Fruit fly (Drosophila melanogaster) whole organism, prepupa: ENCODE results near the gene CG10510.
A peak's percentile ranks its signal among the peaks of the same experiment; 100 is the strongest.

Experiments
- Blimp-1 ChIP-seq: fragments of 200-800 bp; sonication (Bioruptor generic); optimal IDR thresholded peaks from 3 replicates; lab custom pipeline; 2017; ENCODE audit warnings: missing biosample characterization, missing genetic modification characterization, mild to moderate bottlenecking, moderate library complexity, missing genetic modification reagents
- CG11294 ChIP-seq: fragments of 200-800 bp; sonication (Bioruptor generic); IDR thresholded peaks from 2 replicates; pipeline ENCODE4 v1.3.6; 2022; ENCODE audit warnings: missing biosample characterization, missing genetic modification characterization
- CG15336 ChIP-seq: fragments of 200-800 bp; sonication (Bioruptor generic); IDR thresholded peaks from 2 replicates; pipeline ENCODE4 v1.3.6; 2022; ENCODE audit warnings: missing biosample characterization, missing genetic modification characterization
- CG1621 ChIP-seq: fragments of 200-800 bp; sonication (Bioruptor generic); optimal IDR thresholded peaks from 3 replicates; lab custom pipeline; 2018; ENCODE audit warnings: missing biosample characterization, mild to moderate bottlenecking, missing genetic modification characterization
- CG16779 ChIP-seq: fragments of 200-800 bp; sonication (Bioruptor generic); optimal IDR thresholded peaks from 3 replicates; lab custom pipeline; 2017; ENCODE audit warnings: missing biosample characterization, mild to moderate bottlenecking, missing genetic modification characterization
- CG3032 ChIP-seq: fragments of 200-800 bp; optimal IDR thresholded peaks from 2 replicates; lab custom pipeline; 2019; ENCODE audit warnings: missing biosample characterization, mild to moderate bottlenecking, missing genetic modification characterization, moderate library complexity
- CG31627 ChIP-seq: fragments of 200-800 bp; sonication (Bioruptor generic); optimal IDR thresholded peaks from 3 replicates; lab custom pipeline; 2016; ENCODE audit warnings: missing biosample characterization, missing genetic modification characterization
- CG32006 ChIP-seq: fragments of 200-800 bp; sonication (Bioruptor generic); optimal IDR thresholded peaks from 3 replicates; lab custom pipeline; 2017; ENCODE audit warnings: missing biosample characterization, mild to moderate bottlenecking, missing genetic modification characterization
- CG3919 ChIP-seq: fragments of 200-800 bp; sonication (Bioruptor generic); optimal IDR thresholded peaks from 3 replicates; lab custom pipeline; 2016; ENCODE audit warnings: missing biosample characterization, missing genetic modification characterization
- CG4318 ChIP-seq: fragments of 200-800 bp; sonication (Bioruptor generic); optimal IDR thresholded peaks from 3 replicates; lab custom pipeline; 2017; ENCODE audit warnings: missing biosample characterization, mild to moderate bottlenecking, missing genetic modification characterization
- CG6163 ChIP-seq: fragments of 200-800 bp; sonication (Bioruptor generic); IDR thresholded peaks from 3 replicates; pipeline ENCODE4 v1.3.6; 2022; ENCODE audit warnings: missing biosample characterization, missing genetic modification characterization
- CG6276 ChIP-seq: fragments of 200-800 bp; sonication (Bioruptor generic); optimal IDR thresholded peaks from 2 replicates; lab custom pipeline; 2017; ENCODE audit warnings: missing biosample characterization, mild to moderate bottlenecking, missing genetic modification characterization
- CG6792 ChIP-seq: fragments of 200-800 bp; sonication (Bioruptor generic); optimal IDR thresholded peaks from 3 replicates; lab custom pipeline; 2016; ENCODE audit warnings: missing biosample characterization, missing genetic modification characterization
- CG6808 ChIP-seq: fragments of 200-800 bp; sonication (Bioruptor generic); optimal IDR thresholded peaks from 3 replicates; lab custom pipeline; 2017; ENCODE audit warnings: missing biosample characterization, missing genetic modification characterization, mild to moderate bottlenecking, moderate library complexity, missing genetic modification reagents
- CG6854 ChIP-seq: fragments of 200-800 bp; sonication (Bioruptor generic); optimal IDR thresholded peaks from 2 replicates; lab custom pipeline; 2017; ENCODE audit warnings: missing biosample characterization, mild to moderate bottlenecking, missing genetic modification characterization
- CG7368 ChIP-seq: fragments of 200-800 bp; sonication (Bioruptor generic); optimal IDR thresholded peaks from 3 replicates; lab custom pipeline; 2016; ENCODE audit warnings: missing biosample characterization, missing genetic modification characterization
- CG8119 ChIP-seq: fragments of 200-800 bp; sonication (Bioruptor generic); IDR thresholded peaks from 3 replicates; pipeline ENCODE4 v1.3.6; 2022; ENCODE audit warnings: missing biosample characterization, missing genetic modification characterization
- CG8632 ChIP-seq: fragments of 200-800 bp; sonication (Bioruptor generic); optimal IDR thresholded peaks from 3 replicates; lab custom pipeline; 2016; ENCODE audit warnings: missing biosample characterization, missing genetic modification characterization
- CG9139 ChIP-seq: fragments of 200-800 bp; sonication (Bioruptor generic); optimal IDR thresholded peaks from 3 replicates; lab custom pipeline; 2017; ENCODE audit warnings: missing biosample characterization, mild to moderate bottlenecking, missing genetic modification characterization
- Eip78C ChIP-seq: fragments of 200-800 bp; sonication (Bioruptor generic); peaks from one replicate; lab custom pipeline; 2016; ENCODE audit warnings: missing biosample characterization, missing genetic modification characterization
- Eip93F ChIP-seq: fragments of 200-800 bp; sonication (Bioruptor generic); optimal IDR thresholded peaks from 2 replicates; lab custom pipeline; 2016; ENCODE audit warnings: missing biosample characterization, mild to moderate bottlenecking, missing genetic modification characterization
- Ets21C ChIP-seq: fragments of 200-800 bp; sonication (Bioruptor generic); optimal IDR thresholded peaks from 3 replicates; lab custom pipeline; 2016; ENCODE audit warnings: missing biosample characterization, missing genetic modification characterization
- Hr38 ChIP-seq: sonication (Bioruptor generic); optimal IDR thresholded peaks from 2 replicates; lab custom pipeline; 2016; ENCODE audit warnings: missing biosample characterization, missing genetic modification characterization
- Hr39 ChIP-seq: fragments of 200-800 bp; sonication (Bioruptor generic); optimal IDR thresholded peaks from 2 replicates; lab custom pipeline; 2016; ENCODE audit warnings: missing biosample characterization, missing genetic modification characterization
- Hr4 ChIP-seq: fragments of 200-800 bp; sonication (Bioruptor generic); optimal IDR thresholded peaks from 3 replicates; lab custom pipeline; 2016; ENCODE audit warnings: missing biosample characterization, missing genetic modification characterization
- Lpt ChIP-seq: fragments of 200-800 bp; sonication (Bioruptor generic); optimal IDR thresholded peaks from 3 replicates; lab custom pipeline; 2016; ENCODE audit warnings: missing biosample characterization, missing genetic modification characterization
- Met ChIP-seq: fragments of 200-800 bp; sonication (Bioruptor generic); optimal IDR thresholded peaks from 3 replicates; lab custom pipeline; 2016; ENCODE audit warnings: missing biosample characterization, missing genetic modification characterization
- OdsH ChIP-seq: fragments of 200-800 bp; sonication (Bioruptor generic); optimal IDR thresholded peaks from 3 replicates; lab custom pipeline; 2016; ENCODE audit warnings: missing biosample characterization, missing genetic modification characterization
- Smox ChIP-seq: fragments of 200-800 bp; sonication (Bioruptor generic); optimal IDR thresholded peaks from 3 replicates; lab custom pipeline; 2016; ENCODE audit warnings: missing biosample characterization, missing genetic modification characterization
- Sox102F ChIP-seq: fragments of 200-800 bp; sonication (Bioruptor generic); optimal IDR thresholded peaks from 2 replicates; lab custom pipeline; 2016; ENCODE audit warnings: missing biosample characterization, mild to moderate bottlenecking, missing genetic modification characterization
- achi ChIP-seq: fragments of 200-800 bp; sonication (Bioruptor generic); optimal IDR thresholded peaks from 3 replicates; lab custom pipeline; 2016; ENCODE audit warnings: missing biosample characterization, missing genetic modification characterization
- dac ChIP-seq: fragments of 200-800 bp; sonication (Bioruptor generic); optimal IDR thresholded peaks from 2 replicates; lab custom pipeline; 2017; ENCODE audit warnings: missing biosample characterization, mild to moderate bottlenecking, missing genetic modification characterization
- dsx ChIP-seq: fragments of 200-800 bp; optimal IDR thresholded peaks from 3 replicates; lab custom pipeline; 2019; ENCODE audit warnings: missing biosample characterization, mild to moderate bottlenecking, missing genetic modification characterization, moderate library complexity; ENCODE audit not compliant: poor library complexity, severe bottlenecking
- eg ChIP-seq: fragments of 200-800 bp; sonication (Bioruptor generic); IDR thresholded peaks from 3 replicates; pipeline ENCODE4 v1.3.6; 2022; ENCODE audit warnings: missing biosample characterization, missing genetic modification characterization
- esn ChIP-seq: fragments of 200-800 bp; sonication (Bioruptor generic); optimal IDR thresholded peaks from 2 replicates; lab custom pipeline; 2016; ENCODE audit warnings: missing biosample characterization, mild to moderate bottlenecking, missing genetic modification characterization, moderate library complexity
- fkh ChIP-seq: fragments of 200-800 bp; sonication (Bioruptor generic); optimal IDR thresholded peaks from 3 replicates; lab custom pipeline; 2017; ENCODE audit warnings: missing biosample characterization, mild to moderate bottlenecking, missing genetic modification characterization, moderate library complexity
- lz ChIP-seq: fragments of 200-800 bp; sonication (Bioruptor generic); optimal IDR thresholded peaks from 3 replicates; lab custom pipeline; 2016; ENCODE audit warnings: missing biosample characterization, missing genetic modification characterization
- net ChIP-seq: fragments of 200-800 bp; sonication (Bioruptor generic); optimal IDR thresholded peaks from 3 replicates; lab custom pipeline; 2016; ENCODE audit warnings: missing biosample characterization, missing genetic modification characterization
- pdm3 ChIP-seq: fragments of 200-800 bp; sonication (Bioruptor generic); optimal IDR thresholded peaks from 3 replicates; lab custom pipeline; 2016; ENCODE audit warnings: missing biosample characterization, missing genetic modification characterization
- salr ChIP-seq, 2 experiments: fragments of 200-800 bp; sonication (Bioruptor generic); optimal IDR thresholded peaks; 3 replicates each; lab custom pipeline; 2016 to 2018; ENCODE audit warnings: missing biosample characterization in 2 of 2, missing genetic modification characterization in 2 of 2, mild to moderate bottlenecking in 1 of 2
- spab ChIP-seq: fragments of 200-800 bp; sonication (Bioruptor generic); optimal IDR thresholded peaks from 2 replicates; lab custom pipeline; 2017; ENCODE audit warnings: missing biosample characterization, mild to moderate bottlenecking, missing genetic modification characterization, missing genetic modification reagents
- svp ChIP-seq: fragments of 200-800 bp; sonication (Bioruptor generic); peaks from one replicate; lab custom pipeline; 2016; ENCODE audit warnings: missing biosample characterization, missing genetic modification characterization
- topi ChIP-seq: fragments of 200-800 bp; sonication (Bioruptor generic); optimal IDR thresholded peaks from 3 replicates; lab custom pipeline; 2016; ENCODE audit warnings: missing biosample characterization, missing genetic modification characterization

The CG10510 gene

DNA sequence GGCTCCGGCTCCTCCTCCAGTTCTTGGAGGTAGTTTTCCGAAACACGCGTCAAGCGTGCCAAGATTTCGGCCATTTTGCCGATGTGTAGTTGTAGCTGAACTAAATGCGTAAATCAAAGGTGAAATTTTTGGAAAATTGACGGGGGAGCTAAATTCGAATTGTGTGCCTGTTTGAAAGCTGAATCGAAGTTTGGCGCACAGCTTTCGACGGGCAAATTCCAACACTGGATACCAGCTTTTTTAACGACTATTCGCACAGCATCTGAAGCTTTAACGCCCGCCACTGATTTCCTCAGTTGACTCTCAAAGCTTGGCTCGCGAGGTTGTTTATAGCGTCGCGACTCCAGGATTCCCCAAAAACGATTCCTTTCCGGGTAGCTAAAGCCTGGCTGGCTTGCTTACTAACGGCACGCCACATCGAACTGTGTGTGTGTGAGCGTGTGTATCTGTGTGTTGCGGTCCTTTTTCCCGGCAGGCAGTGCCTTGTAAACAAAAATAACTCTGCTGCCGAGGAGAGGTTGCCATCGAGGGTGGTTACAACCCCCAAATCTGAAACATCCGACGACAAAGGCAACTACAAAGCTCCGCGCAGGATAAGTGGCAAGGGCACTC is at the start of gene CG10510, which contains the start of gene CG10508:
Gene CG10510 (minus strand): TSS at position 164 of the 612 bp plus-strand sequence.
Gene CG10508 (plus strand): TSS at position 295 of the 612 bp plus-strand sequence.
- TF ChIP-seq dsx (GFP tag; lab: Kevin White, UChicago) = no peak

DNA sequence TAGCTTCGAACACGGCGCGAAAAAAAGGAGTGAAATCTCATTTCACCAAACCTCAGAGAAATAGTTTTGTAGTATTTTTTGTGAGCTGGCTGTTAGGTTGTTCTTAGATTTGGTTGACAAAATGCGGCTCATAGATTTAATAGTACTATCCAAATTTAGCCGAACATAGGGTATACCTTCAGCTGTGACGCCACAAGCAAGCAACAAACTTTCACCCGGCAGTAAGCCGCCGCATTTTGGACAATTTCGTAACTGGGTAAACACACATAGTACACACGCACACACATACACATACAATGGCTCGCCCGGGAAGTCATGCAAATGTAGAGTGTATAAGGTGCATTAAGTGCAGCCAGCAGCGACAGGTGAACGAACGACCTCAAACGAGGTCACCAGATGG is 49.4 kb upstream of the CG10510 start:
- no peak for TF ChIP-seq CG6808 (GFP tag; lab: Kevin White, UChicago)
- TF ChIP-seq CG32006 (GFP tag; lab: Kevin White, UChicago) = peak; percentile 84
- TF ChIP-seq eg = peak; percentile 55; the same call in 2 of the 3 replicates
- peak; percentile 35 for TF ChIP-seq CG3919 (GFP tag; lab: Kevin White, UChicago)
- TF ChIP-seq CG16779 (tag; lab: Kevin White, UChicago) = no peak
- TF ChIP-seq CG1621 (tag; lab: Kevin White, UChicago) = no peak
- peak; percentile 47 for TF ChIP-seq CG6276 (GFP tag; lab: Kevin White, UChicago)
- TF ChIP-seq Hr38 (GFP tag; lab: Kevin White, UChicago) = no peak
- peak; percentile 66 for TF ChIP-seq CG4318 (GFP tag; lab: Kevin White, UChicago)
- no peak for TF ChIP-seq CG3032 (tag; lab: Kevin White, UChicago)
- TF ChIP-seq CG7368 = peak; percentile 1
- peak; percentile 88 for TF ChIP-seq Eip78C (GFP tag; lab: Kevin White, UChicago)
- TF ChIP-seq CG8119 (GFP tag; lab: Robert Waterston, UW) = peak; percentile 72
- peak; percentile 2 for TF ChIP-seq net (GFP tag; lab: Kevin White, UChicago)
- peak; percentile 46 for TF ChIP-seq OdsH
- TF ChIP-seq CG6163 = peak; percentile 10; the same call in 1 of the 3 replicates
- no peak for TF ChIP-seq CG8632 (GFP tag; lab: Kevin White, UChicago)
- peak; percentile 31 for TF ChIP-seq fkh (GFP tag; lab: Kevin White, UChicago)
- TF ChIP-seq topi (GFP tag; lab: Kevin White, UChicago) = no peak
- TF ChIP-seq dac (GFP tag; lab: Kevin White, UChicago) = peak; percentile 55
- TF ChIP-seq CG6792 = no peak
- peak; percentile 13 for TF ChIP-seq pdm3 (GFP tag; lab: Kevin White, UChicago)
- TF ChIP-seq achi (GFP tag; lab: Kevin White, UChicago) = peak; percentile 18
- TF ChIP-seq CG9139 = no peak
- peak; percentile 49 for TF ChIP-seq CG15336
- peak in 1 of 2 experiments; percentile 40 for TF ChIP-seq salr (GFP tag; optimal IDR thresholded peaks at IDR 0.05; lab: Kevin White, UChicago)
- peak; percentile 77 for TF ChIP-seq Hr4 (GFP tag; lab: Kevin White, UChicago)

DNA sequence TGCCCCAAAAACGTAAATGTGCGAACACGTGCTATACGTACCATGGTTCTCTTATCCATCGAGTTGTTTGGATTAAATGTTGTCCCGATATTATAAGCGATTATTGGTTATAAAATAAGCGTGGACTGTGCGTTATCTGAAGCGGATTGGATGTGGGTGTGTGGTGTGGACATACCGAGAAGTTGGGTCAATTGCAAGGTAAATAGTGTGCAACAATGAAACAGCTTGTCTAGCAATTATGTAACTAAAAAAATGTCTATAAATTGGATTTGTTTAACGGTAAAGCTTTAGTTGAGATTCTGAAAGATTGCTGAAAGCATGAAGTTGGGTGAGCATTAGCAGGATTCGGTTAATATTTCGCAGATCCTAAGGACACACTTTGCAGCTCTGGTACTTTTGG is 47.8 kb upstream of the CG10510 start, which contains the start of gene CG43218:
Gene CG43218 (plus strand): TSS at position 290 of the 400 bp plus-strand sequence.
- TF ChIP-seq spab (GFP tag; lab: Kevin White, UChicago) = no peak
- TF ChIP-seq pdm3 (GFP tag; lab: Kevin White, UChicago) = no peak
- TF ChIP-seq svp (GFP tag; lab: Kevin White, UChicago) = no peak
- no peak for TF ChIP-seq Eip93F (GFP tag; lab: Kevin White, UChicago)
- TF ChIP-seq CG4318 (GFP tag; lab: Kevin White, UChicago) = no peak
- TF ChIP-seq dsx (GFP tag; lab: Kevin White, UChicago) = peak; percentile 45
- peak; percentile 65 for TF ChIP-seq Eip78C (GFP tag; lab: Kevin White, UChicago)

DNA sequence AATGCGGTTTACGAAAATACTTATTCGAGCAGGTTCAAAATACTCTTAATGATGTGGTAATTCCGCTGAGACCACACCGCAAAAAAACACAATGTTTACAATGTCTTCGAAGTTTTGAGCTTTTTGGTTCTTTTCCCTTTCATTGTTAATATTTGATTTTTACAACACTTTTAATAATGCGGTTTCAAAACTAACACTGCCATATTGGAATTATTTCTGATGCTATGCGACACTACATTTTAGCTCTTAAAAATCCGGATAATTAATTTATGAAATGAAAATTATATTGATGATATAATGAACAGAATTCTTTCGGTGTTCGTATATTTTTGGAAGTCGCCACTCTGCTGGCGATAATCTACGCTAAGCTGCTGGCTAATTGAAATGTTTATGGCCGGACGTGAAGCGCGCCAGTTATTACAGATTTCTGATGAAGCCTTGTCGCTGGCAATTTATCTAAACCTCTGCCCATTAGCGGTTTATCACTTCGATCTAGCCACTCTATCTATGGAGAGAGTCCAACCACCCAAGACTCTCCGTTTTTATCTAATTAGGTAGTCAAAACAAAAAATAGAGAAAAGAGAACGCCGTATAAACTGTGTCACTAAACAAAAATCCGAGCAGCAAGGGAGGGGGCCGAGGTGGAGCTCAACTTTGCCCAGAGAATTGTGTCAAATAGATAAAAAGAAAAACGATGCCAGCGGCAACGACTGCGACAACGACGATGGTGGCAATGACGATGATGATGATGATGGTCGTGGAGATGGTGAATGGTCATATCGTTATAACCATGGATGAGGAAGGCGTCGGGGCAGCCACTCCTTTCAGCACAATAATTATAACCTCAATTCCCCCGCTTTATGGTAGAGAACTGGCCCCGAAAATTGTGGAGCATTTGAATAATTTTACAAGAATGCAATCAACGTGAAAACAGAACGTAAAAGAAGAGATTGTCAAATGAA is 46.5 kb upstream of the CG10510 start:
- TF ChIP-seq Smox = peak; percentile 30
- no peak for TF ChIP-seq spab (GFP tag; lab: Kevin White, UChicago)
- peak; percentile 75 for TF ChIP-seq svp (GFP tag; lab: Kevin White, UChicago)
- TF ChIP-seq Met = peak; percentile 57
- no peak for TF ChIP-seq Ets21C (GFP tag; lab: Kevin White, UChicago)
- peak; percentile 15 for TF ChIP-seq CG31627 (GFP tag; lab: Kevin White, UChicago)
- TF ChIP-seq topi (GFP tag; lab: Kevin White, UChicago) = peak; percentile 56
- peak; percentile 50 for TF ChIP-seq Sox102F
- TF ChIP-seq Lpt (GFP tag; lab: Kevin White, UChicago) = no peak
- TF ChIP-seq Eip78C (GFP tag; lab: Kevin White, UChicago) = peak; percentile 83
- peak; percentile 30 for TF ChIP-seq Blimp-1
- peak; percentile 20 for TF ChIP-seq lz (GFP tag; lab: Kevin White, UChicago)
- TF ChIP-seq Hr39 (GFP tag; lab: Kevin White, UChicago) = peak; percentile 22
- no peak for TF ChIP-seq CG11294 (GFP tag; lab: Robert Waterston, UW)
- peak; percentile 13 for TF ChIP-seq CG6854 (GFP tag; lab: Kevin White, UChicago)
- TF ChIP-seq esn (GFP tag; lab: Kevin White, UChicago) = peak; percentile 51
